Fruit fly (Drosophila melanogaster): Measurements from ENCODE around the gene CG14658.

Gene CG14658

dm6 chr3R:4835315-4835714 lies 5.0 kb upstream of the CG14658 start (continued):
- TF ChIP-seq chinmo (GFP tag; IDR thresholded peaks at IDR 0.05; ENCODE audit: partially characterized antibody) (peak; percentile 87; the same call in 2 of the 4 replicates), chn (GFP tag; optimal IDR thresholded peaks at IDR 0.05) (peak; percentile 42), sna (GFP tag; IDR thresholded peaks at IDR 0.05; ENCODE audit: partially characterized antibody) (peak; percentile 59; the same call in 1 of the 2 replicates), CG8478 (optimal IDR thresholded peaks at IDR 0.05) (peak; percentile 98), CG16813 (GFP tag; IDR thresholded peaks at IDR 0.05; ENCODE audit: partially characterized antibody) (peak; percentile 35; the same call in 1 of the 3 replicates), phol (tag; optimal IDR thresholded peaks at IDR 0.05) (peak; percentile 54), CG15601 (tag; optimal IDR thresholded peaks at IDR 0.05) (peak; percentile 55), CoRest (tag; optimal IDR thresholded peaks at IDR 0.05) (peak; percentile 67)

- TF ChIP-seq slou (GFP tag; optimal IDR thresholded peaks at IDR 0.05) (no peak), hbn (GFP tag; IDR thresholded peaks at IDR 0.05; ENCODE audit: partially characterized antibody) (no peak), sima (GFP tag; optimal IDR thresholded peaks at IDR 0.05) (no peak), CG10431 (GFP tag; optimal IDR thresholded peaks at IDR 0.05) (no peak), PHDP (tag; optimal IDR thresholded peaks at IDR 0.05) (no peak), tx (GFP tag; optimal IDR thresholded peaks at IDR 0.05) (no peak), Mrtf (GFP tag; IDR thresholded peaks at IDR 0.05) (no peak), CG1603 (tag; optimal IDR thresholded peaks at IDR 0.05) (no peak), tgo (GFP tag; IDR thresholded peaks at IDR 0.05) (no peak), Chrac-16 (GFP tag; optimal IDR thresholded peaks at IDR 0.05) (no peak), CG6254 (GFP tag; optimal IDR thresholded peaks at IDR 0.05) (no peak), CG13287 (GFP tag; IDR thresholded peaks at IDR 0.05; ENCODE audit: partially characterized antibody) (no peak), CG7963 (GFP tag; IDR thresholded peaks at IDR 0.05; ENCODE audit: partially characterized antibody) (no peak), sens (GFP tag) (peak; percentile 53), CG1832 (GFP tag; optimal IDR thresholded peaks at IDR 0.05) (peak; percentile 82), CG13894 (tag; optimal IDR thresholded peaks at IDR 0.05) (no peak), Xrp1 (GFP tag; IDR thresholded peaks at IDR 0.05) (no peak), stwl (tag; optimal IDR thresholded peaks at IDR 0.05) (peak; percentile 95), CG34376 (GFP tag; optimal IDR thresholded peaks at IDR 0.05) (no peak), Spps (tag; optimal IDR thresholded peaks at IDR 0.05) (no peak), trem (tag; optimal IDR thresholded peaks at IDR 0.05) (peak; percentile 99), nau (GFP tag; optimal IDR thresholded peaks at IDR 0.05) (no peak), CG13775 (GFP tag; optimal IDR thresholded peaks at IDR 0.05) (no peak), Opbp (GFP tag; IDR thresholded peaks at IDR 0.05; ENCODE audit: partially characterized antibody) (no peak), Nf-YC (tag; optimal IDR thresholded peaks at IDR 0.05) (peak; percentile 83), Hsf (GFP tag; optimal IDR thresholded peaks at IDR 0.05) (no peak), fd3F (GFP tag; optimal IDR thresholded peaks at IDR 0.05) (no peak), ab (GFP tag; optimal IDR thresholded peaks at IDR 0.05) (no peak), kni (GFP tag; optimal IDR thresholded peaks at IDR 0.05) (no peak), HLH54F (GFP tag; optimal IDR thresholded peaks at IDR 0.05) (no peak), ssp (GFP tag; IDR thresholded peaks at IDR 0.05) (no peak), tap (tag; optimal IDR thresholded peaks at IDR 0.05) (no peak), row (GFP tag; IDR thresholded peaks at IDR 0.05) (no peak), gem (tag; optimal IDR thresholded peaks at IDR 0.05) (no peak), Sin3A (optimal IDR thresholded peaks at IDR 0.05) (no peak), p53 (GFP tag; optimal IDR thresholded peaks at IDR 0.05) (no peak), H15 (GFP tag; IDR thresholded peaks at IDR 0.05) (no peak), CG17829 (tag; optimal IDR thresholded peaks at IDR 0.05) (no peak), Rfx (GFP tag; IDR thresholded peaks at IDR 0.05) (no peak), Ptx1 (GFP tag; IDR thresholded peaks at IDR 0.05) (no peak), crol (GFP tag; IDR thresholded peaks at IDR 0.05) (peak; percentile 61), cg (GFP tag; optimal IDR thresholded peaks at IDR 0.05) (no peak)
These were observed 3.3 kb upstream of the CG14658 start for dm6 chr3R:4833636-4834035.

Data from whole organism, embryonic.